Worm (Caenorhabditis elegans): ENCODE results near the gene Y64G10A.1.

Y64G10A.1 gene

DNA sequence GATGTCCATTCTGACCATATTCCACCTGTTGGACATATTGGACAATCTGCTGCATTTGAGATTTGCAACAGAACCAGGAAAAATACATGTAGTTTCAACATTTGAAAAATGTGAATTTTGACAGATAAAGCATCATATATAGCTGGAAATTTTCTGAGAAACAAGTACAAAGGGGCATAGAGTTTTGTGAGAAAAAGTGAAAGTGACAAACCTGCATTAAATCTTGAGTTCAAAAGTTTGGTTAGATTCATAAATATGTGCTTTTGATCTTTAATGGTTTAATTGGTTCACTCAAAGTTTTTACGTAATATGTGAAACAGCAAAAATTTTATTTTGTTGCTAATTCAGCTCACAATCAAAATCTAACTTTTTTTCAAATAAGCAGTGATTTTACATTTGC lies 10.8 kb downstream of the Y64G10A.1 start, which contains the start of gene F02H6.7:
Gene F02H6.7 (minus strand): TSS at position 101 of the 400 bp plus-strand sequence.
- TF ChIP-seq unc-62 (GFP tag; optimal IDR thresholded peaks at IDR 0.05), result no peak

DNA sequence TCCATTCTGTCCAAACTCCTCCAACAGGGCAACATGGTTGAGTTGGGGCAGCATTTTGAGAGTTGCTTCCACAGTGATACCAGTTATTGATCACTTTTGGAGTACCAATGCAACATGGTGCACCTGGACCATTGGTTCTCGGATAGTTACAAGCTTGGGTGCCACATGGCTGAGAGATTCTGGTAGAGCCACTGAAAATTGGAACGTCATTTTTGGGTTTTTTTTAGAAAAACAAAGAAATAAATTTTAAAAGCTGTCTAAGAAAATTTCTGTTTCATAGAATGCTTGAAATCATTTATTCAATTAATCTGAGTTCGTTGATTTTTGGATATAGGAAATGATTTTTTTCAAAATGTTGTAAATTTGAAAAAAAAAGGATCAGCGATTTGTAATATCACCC lies 11.7 kb downstream of the Y64G10A.1 start:
- no peak for TF ChIP-seq unc-62 (GFP tag; optimal IDR thresholded peaks at IDR 0.05)

DNA sequence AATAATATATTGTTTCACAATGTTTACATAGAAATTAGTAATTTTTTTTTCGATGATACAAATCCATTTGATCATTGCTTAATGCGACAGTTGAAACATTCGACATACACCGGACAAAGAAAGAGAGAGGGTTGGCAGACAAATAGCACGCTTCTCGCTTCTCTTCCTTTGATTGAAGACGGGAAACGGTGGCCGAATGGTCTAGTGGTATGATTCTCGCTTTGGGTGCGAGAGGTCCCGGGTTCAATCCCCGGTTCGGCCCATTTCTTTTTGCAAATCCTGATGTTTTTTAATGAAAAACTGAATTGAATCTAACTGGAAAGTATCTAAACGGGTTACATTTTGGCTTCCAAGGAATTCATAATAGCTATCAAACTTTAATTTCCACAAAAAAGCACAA lies 14.0 kb downstream of the Y64G10A.1 start:
- no peak for TF ChIP-seq unc-62 (GFP tag; optimal IDR thresholded peaks at IDR 0.05)

ce11 chrIV:14219714-14220113 lies 19.2 kb downstream of the Y64G10A.1 start, which contains the start of gene sqrd-1:
sqrd-1 (plus strand) TSS chrIV:14219871.
- TF ChIP-seq unc-62 (GFP tag; optimal IDR thresholded peaks at IDR 0.05), result no peak

- TF ChIP-seq unc-62 (GFP tag; optimal IDR thresholded peaks at IDR 0.05), result no peak
Observed at ce11 chrIV:14215777-14216176, 23.1 kb downstream of the Y64G10A.1 start.

- no peak for TF ChIP-seq unc-62 (GFP tag; optimal IDR thresholded peaks at IDR 0.05)
Observed at ce11 chrIV:14203162-14203561, 35.7 kb downstream of the Y64G10A.1 start, which contains the start of gene F02H6.3. F02H6.3 (plus strand) TSS chrIV:14203427.

- no peak for TF ChIP-seq unc-62 (GFP tag; optimal IDR thresholded peaks at IDR 0.05)
Observed at ce11 chrIV:14196176-14196575, 42.7 kb downstream of the Y64G10A.1 start, which contains the start of gene F02H6.2. F02H6.2 (plus strand) TSS chrIV:14196476.

DNA sequence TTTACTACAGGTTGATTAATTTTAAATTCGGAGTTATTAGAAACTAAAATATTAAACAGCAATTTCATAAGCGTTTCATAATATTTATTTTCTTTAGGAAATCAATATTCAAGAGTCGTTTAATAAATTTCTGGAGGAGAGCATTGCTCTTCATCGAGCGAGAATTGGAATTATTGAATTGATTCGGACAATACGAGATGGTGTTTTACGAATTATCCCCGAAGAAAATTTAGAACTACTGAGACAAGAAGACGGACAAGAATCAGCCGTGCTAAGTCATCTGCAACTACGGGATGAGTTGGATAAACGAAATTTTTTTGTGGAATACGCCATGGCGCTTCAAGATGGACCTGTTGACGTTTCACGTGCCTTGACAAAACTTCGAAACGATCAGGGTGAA lies 44.6 kb downstream of the Y64G10A.1 start:
- no peak for TF ChIP-seq unc-62 (GFP tag; optimal IDR thresholded peaks at IDR 0.05)

- TF ChIP-seq unc-62 (GFP tag; optimal IDR thresholded peaks at IDR 0.05), result no peak
Observed at ce11 chrIV:14193196-14193595, 45.7 kb downstream of the Y64G10A.1 start, which contains the start of gene K01G12.3. K01G12.3 (plus strand) TSS chrIV:14193496.

- no peak for TF ChIP-seq unc-62 (GFP tag; optimal IDR thresholded peaks at IDR 0.05)
Observed at ce11 chrIV:14191919-14192318, 47.0 kb downstream of the Y64G10A.1 start, which contains the start of gene K01G12.22. K01G12.22 (plus strand) TSS chrIV:14192219.

DNA sequence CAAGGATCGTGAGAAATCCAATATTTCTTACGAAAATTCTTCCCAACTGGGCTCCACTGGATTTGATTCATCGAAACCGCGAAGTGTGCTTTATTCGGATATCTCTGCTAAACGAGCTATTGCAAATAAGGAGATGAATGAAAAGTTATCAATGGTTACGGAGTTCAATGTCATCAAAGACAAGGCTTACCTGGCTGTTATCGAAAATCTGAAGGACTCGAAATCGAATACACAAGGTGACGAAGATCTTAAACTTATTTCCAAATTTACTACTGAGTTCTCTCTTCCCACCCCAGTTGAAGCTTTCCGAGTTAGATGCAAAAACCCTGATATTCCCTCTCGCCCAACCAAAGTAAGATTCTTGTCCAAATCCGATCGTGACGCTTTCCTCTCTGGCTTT lies 52.6 kb downstream of the Y64G10A.1 start:
- no peak for TF ChIP-seq unc-62 (GFP tag; optimal IDR thresholded peaks at IDR 0.05)

All from whole organism, dauer.